Fruit fly (Drosophila melanogaster): ENCODE results near the gene CG10336.
A peak's percentile ranks its signal among the peaks of the same experiment; 100 is the strongest.

The CG10336 gene

DNA sequence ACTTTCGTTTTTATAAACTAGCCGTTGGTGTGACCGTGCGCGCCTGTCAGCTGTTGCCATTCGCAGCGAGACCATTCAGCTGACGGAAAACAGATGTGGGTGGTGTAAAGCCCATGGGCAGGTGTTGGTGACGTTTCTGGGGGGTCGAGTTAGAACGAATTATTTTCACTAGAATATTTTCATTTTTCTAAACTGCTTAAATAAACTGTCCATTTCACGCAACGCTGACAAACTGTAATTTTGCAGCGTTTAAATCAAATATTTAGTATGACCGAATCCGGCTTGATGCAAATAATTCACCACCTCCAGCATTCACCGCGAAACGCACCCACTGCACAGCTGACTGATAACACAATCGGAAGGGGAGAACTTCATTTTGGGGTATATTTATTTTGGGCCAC lies 6.1 kb downstream of the CG10336 start, which contains the start of the genes CG10383 and CG10338 (continued):
- peak; percentile 93 for TF ChIP-seq CHES-1-like (GFP tag; optimal IDR thresholded peaks at IDR 0.05)
- TF ChIP-seq dan (GFP tag; IDR thresholded peaks at IDR 0.05): no peak
- TF ChIP-seq CG31224 (GFP tag; IDR thresholded peaks at IDR 0.05): peak; percentile 76
- TF ChIP-seq tll (GFP tag; optimal IDR thresholded peaks at IDR 0.05): peak in 1 of 2 experiments; percentile 62
- TF ChIP-seq tna (GFP tag; IDR thresholded peaks at IDR 0.05; ENCODE audit: partially characterized antibody): no peak
- TF ChIP-seq HHEX (GFP tag; optimal IDR thresholded peaks at IDR 0.05): peak; percentile 65
- peak; percentile 23; the same call in 1 of the 2 replicates for TF ChIP-seq Scr (GFP tag; IDR thresholded peaks at IDR 0.05; ENCODE audit: partially characterized antibody)
- peak; percentile 91 for TF ChIP-seq H15 (GFP tag; IDR thresholded peaks at IDR 0.05)
- TF ChIP-seq btn (GFP tag; optimal IDR thresholded peaks at IDR 0.05): peak; percentile 25
- 0 out of 3 replicates have a peak, but pooled peaks have one; percentile 33 for TF ChIP-seq Doc3 (GFP tag; IDR thresholded peaks at IDR 0.05; ENCODE audit: partially characterized antibody)
- peak; percentile 73 for TF ChIP-seq pb (GFP tag; optimal IDR thresholded peaks at IDR 0.05)
- TF ChIP-seq sna (GFP tag; IDR thresholded peaks at IDR 0.05; ENCODE audit: partially characterized antibody): no peak
- TF ChIP-seq Xbp1 (GFP tag; optimal IDR thresholded peaks at IDR 0.05): peak; percentile 93
- TF ChIP-seq CG1024 (GFP tag; IDR thresholded peaks at IDR 0.05): peak; percentile 83
- peak; percentile 83 for TF ChIP-seq az2 (GFP tag; optimal IDR thresholded peaks at IDR 0.05)
- TF ChIP-seq Aef1 (GFP tag; IDR thresholded peaks at IDR 0.05): peak; percentile 91
- peak; percentile 89 for TF ChIP-seq Atf3 (GFP tag; optimal IDR thresholded peaks at IDR 0.05)
- TF ChIP-seq sim (GFP tag; IDR thresholded peaks at IDR 0.05): peak; percentile 62; the same call in 1 of the 2 replicates
- TF ChIP-seq CG17912 (GFP tag; optimal IDR thresholded peaks at IDR 0.05): no peak
- TF ChIP-seq Xrp1 (GFP tag; IDR thresholded peaks at IDR 0.05): peak; percentile 87
- TF ChIP-seq Mad (GFP tag; optimal IDR thresholded peaks at IDR 0.05): peak; percentile 79
- TF ChIP-seq Drgx (GFP tag; IDR thresholded peaks at IDR 0.05): peak; percentile 88
- peak; percentile 92 for TF ChIP-seq Dbx (GFP tag; IDR thresholded peaks at IDR 0.05)
- TF ChIP-seq CG33213 (GFP tag; optimal IDR thresholded peaks at IDR 0.05): peak; percentile 86
- peak; percentile 60 for TF ChIP-seq CG31365 (tag; optimal IDR thresholded peaks at IDR 0.05)
- peak; percentile 75 for TF ChIP-seq jing (GFP tag; optimal IDR thresholded peaks at IDR 0.05)
- TF ChIP-seq CG10654 (GFP tag; optimal IDR thresholded peaks at IDR 0.05): peak; percentile 71
- peak; percentile 58 for TF ChIP-seq Asciz (GFP tag; optimal IDR thresholded peaks at IDR 0.05)
- peak; percentile 65 for TF ChIP-seq CG3838 (GFP tag; optimal IDR thresholded peaks at IDR 0.05)
- peak; percentile 89 for TF ChIP-seq da (GFP tag; optimal IDR thresholded peaks at IDR 0.05)
- peak; percentile 62 for TF ChIP-seq NC2α (GFP tag; optimal IDR thresholded peaks at IDR 0.05)
- peak; percentile 81 for TF ChIP-seq ara (GFP tag; IDR thresholded peaks at IDR 0.05)
- TF ChIP-seq amos (GFP tag; IDR thresholded peaks at IDR 0.05; ENCODE audit: partially characterized antibody): no peak; the same call in 1 of the 2 replicates
- peak; percentile 89 for TF ChIP-seq Myb (GFP tag; optimal IDR thresholded peaks at IDR 0.05)
- TF ChIP-seq CG13775 (GFP tag; optimal IDR thresholded peaks at IDR 0.05): peak; percentile 81
- peak; percentile 75 for TF ChIP-seq CG17829 (tag; optimal IDR thresholded peaks at IDR 0.05)
- TF ChIP-seq fu2 (GFP tag; optimal IDR thresholded peaks at IDR 0.05): peak; percentile 83
- no peak for TF ChIP-seq prd (optimal IDR thresholded peaks at IDR 0.05)
- TF ChIP-seq prd (GFP tag; IDR thresholded peaks at IDR 0.05): peak; percentile 94
- TF ChIP-seq Hmx (GFP tag; optimal IDR thresholded peaks at IDR 0.05): peak; percentile 66
- TF ChIP-seq peb (GFP tag; IDR thresholded peaks at IDR 0.05): peak; percentile 77
- peak; percentile 90 for TF ChIP-seq Side (GFP tag; optimal IDR thresholded peaks at IDR 0.05)
- peak; percentile 38; the same call in 1 of the 2 replicates for TF ChIP-seq Dref (GFP tag; IDR thresholded peaks at IDR 0.05)
- peak; percentile 80 for TF ChIP-seq Abd-B (GFP tag; optimal IDR thresholded peaks at IDR 0.05)
- TF ChIP-seq wor (GFP tag; IDR thresholded peaks at IDR 0.05): peak; percentile 74
- TF ChIP-seq CG10462 (GFP tag; optimal IDR thresholded peaks at IDR 0.05): peak; percentile 53
- peak; percentile 79 for TF ChIP-seq CG12236 (GFP tag; optimal IDR thresholded peaks at IDR 0.05)
- peak; percentile 95 for TF ChIP-seq zfh2 (GFP tag; optimal IDR thresholded peaks at IDR 0.05)
- TF ChIP-seq tap (tag; optimal IDR thresholded peaks at IDR 0.05): peak; percentile 31
- peak; percentile 85 for TF ChIP-seq rib (GFP tag; IDR thresholded peaks at IDR 0.05)
- peak; percentile 90 for TF ChIP-seq CG7786 (GFP tag; optimal IDR thresholded peaks at IDR 0.05)
- TF ChIP-seq Adf1 (GFP tag; IDR thresholded peaks at IDR 0.05): peak; percentile 56
